Worm (Caenorhabditis elegans) whole organism, L4 larva: Measurements from ENCODE around the gene C55C3.6.
A peak's percentile ranks its signal among the peaks of the same experiment; 100 is the strongest.

Experiments used
- D1046.2 ChIP-seq: fragments of 200-800 bp; sonication (Bioruptor generic); IDR thresholded peaks from 2 replicates; pipeline ENCODE4 v1.3.6; 2022; ENCODE audit warnings: missing genetic modification characterization, missing compliant biosample characterization
- F10B5.3 ChIP-seq: sonication (generic microtip); optimal IDR thresholded peaks from 2 replicates; lab custom pipeline; 2016; ENCODE audit warnings: mild to moderate bottlenecking, missing genetic modification characterization, missing compliant biosample characterization
- R02D3.7 ChIP-seq: fragments of 150-350 bp; sonication (generic microtip); optimal IDR thresholded peaks from 3 replicates; lab custom pipeline; 2014; ENCODE audit warnings: missing biosample characterization, missing genetic modification characterization
- T20F7.1 ChIP-seq: fragments of 200-800 bp; sonication (Bioruptor generic); optimal IDR thresholded peaks from 2 replicates; lab custom pipeline; 2018; ENCODE audit warnings: mild to moderate bottlenecking, missing genetic modification characterization, missing compliant biosample characterization
- T26A8.4 ChIP-seq: fragments of 200-800 bp; sonication (Bioruptor generic); IDR thresholded peaks from 2 replicates; pipeline ENCODE4 v1.3.6; 2022; ENCODE audit warnings: missing genetic modification characterization, missing compliant biosample characterization
- Y48G9A.11 ChIP-seq: fragments of 200-800 bp; sonication (Bioruptor generic); IDR thresholded peaks from 2 replicates; pipeline ENCODE4 v1.3.6; 2022; ENCODE audit warnings: missing genetic modification reagents, missing genetic modification characterization, missing compliant biosample characterization
- ZK337.2 ChIP-seq: fragments of 200-800 bp; sonication (Bioruptor generic); IDR thresholded peaks from 2 replicates; pipeline ENCODE4 v1.3.6; 2022; ENCODE audit warnings: missing genetic modification reagents, missing genetic modification characterization, missing compliant biosample characterization
- ZK546.5 ChIP-seq, 2 experiments: sonication (generic microtip); optimal IDR thresholded peaks; 2 replicates each; lab custom pipeline; 2017; ENCODE audit warnings: missing biosample characterization in 2 of 2, missing genetic modification characterization in 2 of 2
- aha-1 ChIP-seq: fragments of 150-350 bp; peaks from one replicate; lab custom pipeline; 2014; ENCODE audit warnings: missing biosample characterization, missing genetic modification characterization
- aly-2 ChIP-seq: sonication (generic microtip); optimal IDR thresholded peaks from 2 replicates; lab custom pipeline; 2018; ENCODE audit warnings: missing biosample characterization, missing genetic modification characterization
- ceh-28 ChIP-seq: fragments of 150-350 bp; optimal IDR thresholded peaks from 2 replicates; lab custom pipeline; 2014; ENCODE audit warnings: missing biosample characterization, missing genetic modification reagents, missing genetic modification characterization
- daf-16 ChIP-seq, 3 experiments: sonication (generic microtip); optimal IDR thresholded peaks; 2 replicates each; lab custom pipeline; 2016 to 2017; ENCODE audit warnings: missing genetic modification characterization in 3 of 3, missing genetic modification reagents in 3 of 3, mild to moderate bottlenecking in 2 of 3, missing compliant biosample characterization in 2 of 3, missing biosample characterization in 1 of 3, moderate library complexity in 1 of 3
- daf-19 ChIP-seq: fragments of 200-800 bp; sonication (Bioruptor generic); conservative IDR thresholded peaks from 2 replicates; pipeline ENCODE4 v1.3.6; 2022; ENCODE audit warnings: missing genetic modification characterization, missing compliant biosample characterization
- daf-8 ChIP-seq: fragments of 200-800 bp; sonication (Bioruptor generic); IDR thresholded peaks from 2 replicates; pipeline ENCODE4 v1.3.6; 2022; ENCODE audit warnings: missing genetic modification characterization, missing compliant biosample characterization
- dmd-6 ChIP-seq: fragments of 200-800 bp; sonication (Bioruptor generic); IDR thresholded peaks from 2 replicates; pipeline ENCODE4 v1.3.6; 2022; ENCODE audit warnings: missing genetic modification reagents, missing genetic modification characterization, missing compliant biosample characterization
- dmd-8 ChIP-seq: fragments of 200-800 bp; sonication (Bioruptor generic); IDR thresholded peaks from 2 replicates; pipeline ENCODE4 v1.3.6; 2022; ENCODE audit warnings: missing genetic modification characterization, missing compliant biosample characterization
- dmd-9 ChIP-seq: fragments of 200-800 bp; sonication (Bioruptor generic); IDR thresholded peaks from 2 replicates; pipeline ENCODE4 v1.3.6; 2022; ENCODE audit warnings: missing genetic modification reagents, missing genetic modification characterization, missing compliant biosample characterization
- hmg-1.1 ChIP-seq: fragments of 200-800 bp; sonication (Bioruptor generic); IDR thresholded peaks from 2 replicates; pipeline ENCODE4 v1.3.6; 2022; ENCODE audit warnings: missing genetic modification reagents, missing genetic modification characterization, missing compliant biosample characterization
- jun-1 ChIP-seq: fragments of 150-350 bp; optimal IDR thresholded peaks from 2 replicates; lab custom pipeline; 2014; ENCODE audit warnings: missing biosample characterization, missing genetic modification reagents, missing genetic modification characterization
- lim-7 ChIP-seq: fragments of 200-800 bp; sonication (Bioruptor generic); IDR thresholded peaks from 2 replicates; pipeline ENCODE4 v1.3.6; 2022; ENCODE audit warnings: missing genetic modification characterization, missing compliant biosample characterization
- madf-5 ChIP-seq, 2 experiments: fragments of 200-800 bp; sonication (Bioruptor generic); IDR thresholded peaks; 2 replicates each; pipeline ENCODE4 v1.3.6; 2022; ENCODE audit warnings: missing compliant biosample characterization in 2 of 2, missing genetic modification characterization in 2 of 2
- nhr-25 ChIP-seq: sonication (generic microtip); optimal IDR thresholded peaks from 2 replicates; lab custom pipeline; 2017; ENCODE audit warnings: missing genetic modification characterization, mild to moderate bottlenecking, missing compliant biosample characterization, antibody characterized with exemption, moderate library complexity, borderline replicate concordance; ENCODE audit not compliant: insufficient read depth
- nhr-41 ChIP-seq: fragments of 200-800 bp; sonication (Bioruptor generic); IDR thresholded peaks from 2 replicates; pipeline ENCODE4 v1.3.6; 2022; ENCODE audit warnings: missing genetic modification reagents, missing genetic modification characterization, missing compliant biosample characterization
- snpc-1.2 ChIP-seq: fragments of 200-800 bp; sonication (Bioruptor generic); IDR thresholded peaks from 2 replicates; pipeline ENCODE4 v1.3.6; 2022; ENCODE audit warnings: missing genetic modification reagents, missing genetic modification characterization, missing compliant biosample characterization
- snpc-4 ChIP-seq: fragments of 150-350 bp; optimal IDR thresholded peaks from 2 replicates; lab custom pipeline; 2014; ENCODE audit warnings: missing biosample characterization, missing genetic modification characterization
- tag-97 ChIP-seq: fragments of 200-800 bp; sonication (Bioruptor generic); IDR thresholded peaks from 2 replicates; pipeline ENCODE4 v1.3.6; 2022; ENCODE audit warnings: missing genetic modification characterization, missing compliant biosample characterization
- tra-1 ChIP-seq: fragments of 200-800 bp; sonication (Bioruptor generic); IDR thresholded peaks from 2 replicates; pipeline ENCODE4 v1.3.6; 2022; ENCODE audit warnings: missing genetic modification reagents, missing genetic modification characterization, missing compliant biosample characterization
- unc-62 ChIP-seq, 3 experiments: fragments of 150-350 bp in 1 of 3; sonication (generic microtip); optimal IDR thresholded peaks in 2 of 3; peaks in 1 of 3; 1 replicate in 1 of 3; 2 replicates in 2 of 3; lab custom pipeline; 2014 to 2017; ENCODE audit warnings: missing biosample characterization in 3 of 3, missing genetic modification characterization in 3 of 3, missing genetic modification reagents in 3 of 3, missing genotype in 1 of 3

The C55C3.6 gene

ce11 chrIV:5678044-5678443 lies 4.9 kb upstream of the C55C3.6 start, which contains the start of gene C55C3.4:
C55C3.4 (minus strand) TSS chrIV:5678144.
- no peak for TF ChIP-seq ZK337.2 (GFP tag; lab: Robert Waterston, UW)

- no peak for TF ChIP-seq tag-97
- TF ChIP-seq aly-2 (tag; lab: Kevin White, UChicago) = no peak
- no peak for TF ChIP-seq aha-1 (tag; lab: Kevin White, UChicago)
- TF ChIP-seq ceh-28 = peak; percentile 99
- no peak for TF ChIP-seq hmg-1.1
- no peak for TF ChIP-seq snpc-1.2
- no peak for TF ChIP-seq T26A8.4 (GFP tag; lab: Robert Waterston, UW)
Measured at ce11 chrIV:5685014-5685413, 2.0 kb downstream of the C55C3.6 start, which contains the start of gene C55C3.3. C55C3.3 (plus strand) TSS chrIV:5685287.

- TF ChIP-seq jun-1 (tag; lab: Kevin White, UChicago) (no peak), ZK546.5 (tag; optimal IDR thresholded peaks at IDR 0.05; lab: Kevin White, UChicago) (no peak), nhr-41 (GFP tag; lab: Robert Waterston, UW) (no peak), dmd-6 (GFP tag; lab: Robert Waterston, UW) (no peak), D1046.2 (no peak), dmd-9 (GFP tag; lab: Robert Waterston, UW) (no peak), unc-62 (GFP tag; optimal IDR thresholded peaks at IDR 0.05 in 1 of 2; lab: Kevin White, UChicago) (peak in 1 of 2 experiments; percentile 94), unc-62 (tag; optimal IDR thresholded peaks at IDR 0.05; lab: Kevin White, UChicago) (no peak)
Measured at ce11 chrIV:5690386-5691080, 7.5 kb downstream of the C55C3.6 start, which contains the start of gene C55C3.8. C55C3.8 (plus strand) TSS chrIV:5691030.

ce11 chrIV:5691189-5691588 lies 8.2 kb downstream of the C55C3.6 start:
- TF ChIP-seq madf-5 (GFP tag; IDR thresholded peaks at IDR 0.05; lab: Robert Waterston, UW) (0 out of 4 replicates have a peak, but pooled peaks of 1 of the 2 experiments have one; percentile 5), tra-1 (GFP tag; lab: Robert Waterston, UW) (0 out of 2 replicates have a peak, but pooled peaks have one; percentile 31), lim-7 (GFP tag; lab: Robert Waterston, UW) (0 out of 2 replicates have a peak, but pooled peaks have one; percentile 53)

ce11 chrIV:5700372-5700771 lies 17.4 kb downstream of the C55C3.6 start:
- TF ChIP-seq nhr-25 = peak; percentile 10
- peak in 1 of 2 experiments; percentile 85 for TF ChIP-seq unc-62 (GFP tag; optimal IDR thresholded peaks at IDR 0.05 in 1 of 2; lab: Kevin White, UChicago)
- TF ChIP-seq unc-62 (tag; optimal IDR thresholded peaks at IDR 0.05; lab: Kevin White, UChicago) = no peak
- TF ChIP-seq daf-8 = no peak
- TF ChIP-seq aly-2 (tag; lab: Kevin White, UChicago) = no peak

- no peak for TF ChIP-seq snpc-4 (tag; lab: Kevin White, UChicago)
- TF ChIP-seq daf-8 = no peak
- peak; percentile 17 for TF ChIP-seq nhr-25
- TF ChIP-seq ZK337.2 (GFP tag; lab: Robert Waterston, UW) = no peak
- TF ChIP-seq F10B5.3 (tag; lab: Kevin White, UChicago) = no peak
- no peak for TF ChIP-seq dmd-8 (GFP tag; lab: Robert Waterston, UW)
- TF ChIP-seq R02D3.7 (tag; lab: Kevin White, UChicago) = no peak
- no peak for TF ChIP-seq daf-19 (GFP tag; lab: Robert Waterston, UW)
Measured at ce11 chrIV:5701646-5702045, 18.7 kb downstream of the C55C3.6 start.

ce11 chrIV:5703443-5703842 lies 20.5 kb downstream of the C55C3.6 start, which contains the start of the genes C55C3.73 and perm-5:
C55C3.73 (minus strand) TSS chrIV:5703451.
perm-5 (minus strand) TSS chrIV:5703468.
- no peak for TF ChIP-seq aly-2 (tag; lab: Kevin White, UChicago)
- no peak for TF ChIP-seq daf-16 (GFP tag; optimal IDR thresholded peaks at IDR 0.05; lab: Kevin White, UChicago)
- no peak for TF ChIP-seq daf-16 (tag; optimal IDR thresholded peaks at IDR 0.05; lab: Kevin White, UChicago)
- TF ChIP-seq Y48G9A.11 = peak; percentile 94
- TF ChIP-seq T20F7.1 (GFP tag; lab: Kevin White, UChicago) = peak; percentile 10
- TF ChIP-seq tag-97 = no peak
- TF ChIP-seq, all 104 proteins: peak for 2
